In the genomic region with DNA sequence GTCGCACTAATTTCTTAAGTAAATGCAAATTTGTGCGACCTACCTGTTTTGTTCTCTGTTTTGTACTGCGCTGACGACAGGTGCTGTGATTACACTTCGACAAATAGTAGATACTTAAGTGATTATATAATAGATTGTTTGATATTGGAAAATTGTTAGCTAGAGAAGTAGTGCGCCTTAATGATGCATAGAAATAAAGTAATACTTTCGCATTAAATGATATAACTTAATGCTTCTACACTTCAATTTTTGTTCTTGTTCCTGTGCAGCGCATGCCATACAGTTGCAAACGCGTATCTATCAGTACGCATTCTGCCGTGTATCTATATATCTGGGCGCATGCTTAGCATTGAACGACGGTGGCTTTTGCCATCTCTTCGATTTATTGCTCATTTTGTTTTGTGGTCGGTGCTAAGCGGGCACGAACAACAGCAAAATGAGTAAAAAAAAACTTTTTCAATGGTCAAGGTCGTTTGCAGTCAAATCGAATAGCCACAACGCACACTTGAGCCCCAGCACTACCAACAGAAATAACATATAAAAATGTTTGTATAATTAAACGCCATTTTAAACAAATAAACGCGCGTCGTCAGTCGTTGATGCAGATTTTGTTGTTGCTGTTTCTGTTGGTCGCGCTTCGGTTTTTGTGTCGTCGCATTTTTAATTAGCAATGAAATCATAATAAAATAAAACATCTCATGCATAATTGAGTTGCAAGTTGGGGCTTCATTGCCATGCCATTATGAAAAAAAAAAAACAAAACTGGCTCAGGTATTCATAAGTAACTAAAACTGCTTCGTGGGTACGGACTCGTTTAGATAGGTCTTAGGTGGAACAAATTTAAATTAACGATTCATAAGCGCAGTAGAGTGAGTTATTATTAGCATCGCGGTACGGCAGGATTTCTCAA, we compare ENCODE assay signal across 5 fruit fly cellular contexts.
TF ChIP-seq lines count a peak whose summit lies in the region.

No protein-coding gene starts in this region.

- no peak for TF ChIP-seq CTCF in whole organism, embryonic (GFP tag; optimal IDR thresholded peaks at IDR 0.05; lab: Kevin White, UChicago)

TF ChIP-seq in whole organism, adult, 20 proteins besides CTCF, POLR2A, EP300 and RAD21 (continues in another document):
- TF ChIP-seq kay (GFP tag; lab: Kevin White, UChicago; ENCODE audit: borderline replicate concordance) (peak; percentile 75), Crg-1 (GFP tag; optimal IDR thresholded peaks at IDR 0.05; lab: Kevin White, UChicago) (no peak), tj (GFP tag; optimal IDR thresholded peaks at IDR 0.05; lab: Kevin White, UChicago) (no peak), Mnt (GFP tag; optimal IDR thresholded peaks at IDR 0.05; lab: Kevin White, UChicago) (peak; percentile 5), CG11617 (GFP tag; optimal IDR thresholded peaks at IDR 0.05; lab: Kevin White, UChicago) (no peak), CG14711 (tag; optimal IDR thresholded peaks at IDR 0.05; lab: Kevin White, UChicago) (peak; percentile 14), CG7101 (tag; optimal IDR thresholded peaks at IDR 0.05; lab: Kevin White, UChicago) (peak; percentile 32), toe (GFP tag; optimal IDR thresholded peaks at IDR 0.05; lab: Kevin White, UChicago) (no peak), CG7045 (GFP tag; optimal IDR thresholded peaks at IDR 0.05; lab: Kevin White, UChicago) (peak; percentile 69), CG33017 (tag; optimal IDR thresholded peaks at IDR 0.05; lab: Kevin White, UChicago) (peak; percentile 45), CG12768 (GFP tag; optimal IDR thresholded peaks at IDR 0.05; lab: Kevin White, UChicago) (no peak), cnc (optimal IDR thresholded peaks at IDR 0.05; lab: Kevin White, UChicago) (no peak), bab1 (GFP tag; optimal IDR thresholded peaks at IDR 0.05; lab: Kevin White, UChicago) (no peak), Clk (GFP tag; optimal IDR thresholded peaks at IDR 0.05; lab: Kevin White, UChicago) (no peak), Hr96 (GFP tag; optimal IDR thresholded peaks at IDR 0.05; lab: Kevin White, UChicago) (no peak), CG1620 (GFP tag; optimal IDR thresholded peaks at IDR 0.05; lab: Kevin White, UChicago) (no peak)

TF ChIP-seq in whole organism, embryonic, 481 proteins besides CTCF, POLR2A, EP300 and RAD21 (continues in another document):
- TF ChIP-seq CG7987 (GFP tag; optimal IDR thresholded peaks at IDR 0.05; lab: Kevin White, UChicago), result no peak
- TF ChIP-seq bowl (GFP tag; IDR thresholded peaks at IDR 0.05; lab: Robert Waterston, UW), result no peak
- peak; percentile 45 for TF ChIP-seq tap (tag; optimal IDR thresholded peaks at IDR 0.05; lab: Kevin White, UChicago)
- peak; percentile 83 for TF ChIP-seq vvl (GFP tag; IDR thresholded peaks at IDR 0.05; lab: Robert Waterston, UW)
- no peak for TF ChIP-seq CG11456 (GFP tag; IDR thresholded peaks at IDR 0.05; lab: Robert Waterston, UW)
- TF ChIP-seq usp (GFP tag; optimal IDR thresholded peaks at IDR 0.05; lab: Kevin White, UChicago), result no peak
- TF ChIP-seq CG4328 (GFP tag; optimal IDR thresholded peaks at IDR 0.05; lab: Kevin White, UChicago), result no peak
- no peak for TF ChIP-seq Mes4 (GFP tag; optimal IDR thresholded peaks at IDR 0.05; lab: Kevin White, UChicago)
- TF ChIP-seq PHDP (tag; optimal IDR thresholded peaks at IDR 0.05; lab: Kevin White, UChicago), result peak; percentile 48
- TF ChIP-seq onecut (GFP tag; IDR thresholded peaks at IDR 0.05; lab: Robert Waterston, UW), result no peak
- peak; percentile 40 for TF ChIP-seq CG17385 (GFP tag; optimal IDR thresholded peaks at IDR 0.05; lab: Kevin White, UChicago)
- no peak for TF ChIP-seq so (GFP tag; IDR thresholded peaks at IDR 0.05; lab: Robert Waterston, UW)
- TF ChIP-seq B-H1 (GFP tag; IDR thresholded peaks at IDR 0.05; lab: Robert Waterston, UW), result no peak
- TF ChIP-seq ERR (GFP tag; optimal IDR thresholded peaks at IDR 0.05; lab: Kevin White, UChicago), result no peak
- no peak for TF ChIP-seq nerfin-2 (GFP tag; IDR thresholded peaks at IDR 0.05; lab: Robert Waterston, UW; ENCODE audit: partially characterized antibody)
- TF ChIP-seq CG6765 (GFP tag; optimal IDR thresholded peaks at IDR 0.05; lab: Kevin White, UChicago), result no peak
- TF ChIP-seq ftz-f1 (GFP tag; optimal IDR thresholded peaks at IDR 0.05; lab: Kevin White, UChicago), result peak; percentile 47

TF ChIP-seq in whole organism, prepupa, 60 proteins besides CTCF, POLR2A, EP300 and RAD21 (continues in another document):
- TF ChIP-seq CG6163 (GFP tag; IDR thresholded peaks at IDR 0.05; lab: Robert Waterston, UW), result 0 out of 3 replicates have a peak, but pooled peaks have one; percentile 10
- TF ChIP-seq esn (GFP tag; optimal IDR thresholded peaks at IDR 0.05; lab: Kevin White, UChicago), result no peak
- peak; percentile 24 for TF ChIP-seq CG3919 (GFP tag; optimal IDR thresholded peaks at IDR 0.05; lab: Kevin White, UChicago)
- peak; percentile 32 for TF ChIP-seq net (GFP tag; optimal IDR thresholded peaks at IDR 0.05; lab: Kevin White, UChicago)
- 0 out of 3 replicates have a peak, but pooled peaks have one; percentile 50 for TF ChIP-seq eg (GFP tag; IDR thresholded peaks at IDR 0.05; lab: Robert Waterston, UW)
- TF ChIP-seq Eip78C (GFP tag; lab: Kevin White, UChicago), result peak; percentile 37
- TF ChIP-seq fkh (GFP tag; optimal IDR thresholded peaks at IDR 0.05; lab: Kevin White, UChicago), result peak; percentile 10
- no peak for TF ChIP-seq vri (GFP tag; optimal IDR thresholded peaks at IDR 0.05; lab: Kevin White, UChicago)
- TF ChIP-seq Lpt (GFP tag; optimal IDR thresholded peaks at IDR 0.05; lab: Kevin White, UChicago), result peak; percentile 17
- TF ChIP-seq CG11294 (GFP tag; IDR thresholded peaks at IDR 0.05; lab: Robert Waterston, UW), result no peak
- TF ChIP-seq Hr4 (GFP tag; optimal IDR thresholded peaks at IDR 0.05; lab: Kevin White, UChicago), result peak; percentile 50
- no peak for TF ChIP-seq Hr39 (GFP tag; optimal IDR thresholded peaks at IDR 0.05; lab: Kevin White, UChicago)
- no peak for TF ChIP-seq Blimp-1 (GFP tag; optimal IDR thresholded peaks at IDR 0.05; lab: Kevin White, UChicago)
- TF ChIP-seq pdm3 (GFP tag; optimal IDR thresholded peaks at IDR 0.05; lab: Kevin White, UChicago), result peak; percentile 2
- peak; percentile 27 for TF ChIP-seq OdsH (GFP tag; optimal IDR thresholded peaks at IDR 0.05; lab: Kevin White, UChicago)
- TF ChIP-seq Ets96B (tag; optimal IDR thresholded peaks at IDR 0.05; lab: Kevin White, UChicago), result peak; percentile 7
- peak; percentile 26 for TF ChIP-seq CG6276 (GFP tag; optimal IDR thresholded peaks at IDR 0.05; lab: Kevin White, UChicago)

TF ChIP-seq in whole organism, pupa, 21 proteins besides CTCF, POLR2A, EP300 and RAD21:
- TF ChIP-seq CG4496 (GFP tag; IDR thresholded peaks at IDR 0.05; lab: Robert Waterston, UW) (peak; percentile 48; the same call in 1 of the 3 replicates), CG32121 (GFP tag; IDR thresholded peaks at IDR 0.05; lab: Robert Waterston, UW) (peak; percentile 51; the same call in 1 of the 2 replicates), gl (tag; optimal IDR thresholded peaks at IDR 0.05; lab: Kevin White, UChicago) (no peak), CG8301 (tag; optimal IDR thresholded peaks at IDR 0.05; lab: Kevin White, UChicago) (peak; percentile 65), CG14655 (GFP tag; optimal IDR thresholded peaks at IDR 0.05; lab: Kevin White, UChicago) (peak; percentile 65), CG15710 (tag; optimal IDR thresholded peaks at IDR 0.05; lab: Kevin White, UChicago) (no peak), Pif1A (GFP tag; optimal IDR thresholded peaks at IDR 0.05; lab: Kevin White, UChicago) (peak; percentile 52), Pif1B (GFP tag; optimal IDR thresholded peaks at IDR 0.05; lab: Kevin White, UChicago) (no peak), Ets98B (GFP tag; IDR thresholded peaks at IDR 0.05; lab: Robert Waterston, UW) (peak; percentile 39; the same call in 1 of the 2 replicates), CG17806 (tag; optimal IDR thresholded peaks at IDR 0.05; lab: Kevin White, UChicago) (peak; percentile 31), CG9948 (tag; optimal IDR thresholded peaks at IDR 0.05; lab: Kevin White, UChicago) (peak; percentile 43), Snoo (tag; optimal IDR thresholded peaks at IDR 0.05; lab: Kevin White, UChicago) (no peak)

TF ChIP-seq in whole organism, wandering third instar larva, 38 proteins besides CTCF, POLR2A, EP300 and RAD21:
- TF ChIP-seq psq (GFP tag; optimal IDR thresholded peaks at IDR 0.05; lab: Kevin White, UChicago) (peak; percentile 3), N (GFP tag; optimal IDR thresholded peaks at IDR 0.05; lab: Kevin White, UChicago) (no peak), OdsH (GFP tag; optimal IDR thresholded peaks at IDR 0.05; lab: Kevin White, UChicago) (peak; percentile 36), foxo (GFP tag; optimal IDR thresholded peaks at IDR 0.05; lab: Kevin White, UChicago) (peak in 1 of 2 experiments; percentile 50), sv (GFP tag; optimal IDR thresholded peaks at IDR 0.05; lab: Kevin White, UChicago) (peak; percentile 1), fru (GFP tag; optimal IDR thresholded peaks at IDR 0.05; lab: Kevin White, UChicago) (peak; percentile 47), CG32264 (GFP tag; optimal IDR thresholded peaks at IDR 0.05; lab: Kevin White, UChicago) (no peak), GATAd (GFP tag; optimal IDR thresholded peaks at IDR 0.05; lab: Kevin White, UChicago) (no peak), rgr (GFP tag; optimal IDR thresholded peaks at IDR 0.05; lab: Kevin White, UChicago) (peak; percentile 30), CrebA (GFP tag; optimal IDR thresholded peaks at IDR 0.05; lab: Kevin White, UChicago; ENCODE audit: borderline replicate concordance) (no peak), ey (GFP tag; optimal IDR thresholded peaks at IDR 0.05; lab: Kevin White, UChicago) (peak; percentile 40), usp (GFP tag; optimal IDR thresholded peaks at IDR 0.05; lab: Kevin White, UChicago) (no peak), dmrt93B (GFP tag; optimal IDR thresholded peaks at IDR 0.05; lab: Kevin White, UChicago) (no peak), CG9705 (GFP tag; optimal IDR thresholded peaks at IDR 0.05; lab: Kevin White, UChicago) (no peak), HLH106 (tag; optimal IDR thresholded peaks at IDR 0.05; lab: Kevin White, UChicago) (no peak)
